Fruit fly (Drosophila melanogaster) whole organism, wandering third instar larva: ENCODE results near the gene CG9928.
A peak's percentile ranks its signal among the peaks of the same experiment; 100 is the strongest.

Source experiments
- Abd-B ChIP-seq: fragments of >200 bp; optimal IDR thresholded peaks from 2 replicates; lab custom pipeline; 2017; ENCODE audit warnings: missing biosample characterization, missing genetic modification characterization
- CG32264 ChIP-seq: fragments of 200-800 bp; sonication (Bioruptor generic); optimal IDR thresholded peaks from 2 replicates; lab custom pipeline; 2016; ENCODE audit warnings: missing biosample characterization, missing genetic modification characterization
- CG9705 ChIP-seq: fragments of 200-800 bp; sonication (Bioruptor generic); optimal IDR thresholded peaks from 2 replicates; lab custom pipeline; 2018; ENCODE audit warnings: missing biosample characterization, mild to moderate bottlenecking, missing genetic modification characterization
- Dfd ChIP-seq: fragments of >200 bp; optimal IDR thresholded peaks from 2 replicates; lab custom pipeline; 2017; ENCODE audit warnings: missing biosample characterization, missing genetic modification characterization
- Dif ChIP-seq: fragments of 200-275, 200-300 bp; sonication (Bioruptor generic); optimal IDR thresholded peaks from 2 replicates; lab custom pipeline; 2018; ENCODE audit warnings: missing biosample characterization, missing genetic modification characterization; ENCODE audit not compliant: partially characterized antibody
- GATAd ChIP-seq: sonication (Bioruptor generic); optimal IDR thresholded peaks from 2 replicates; lab custom pipeline; 2016; ENCODE audit warnings: missing biosample characterization, missing genetic modification characterization
- HLH106 ChIP-seq: fragments of 200-800 bp; optimal IDR thresholded peaks from 3 replicates; lab custom pipeline; 2019; ENCODE audit warnings: missing biosample characterization, mild to moderate bottlenecking, missing genetic modification characterization, moderate library complexity
- Hnf4 ChIP-seq: fragments of 200-800 bp; sonication (Bioruptor generic); optimal IDR thresholded peaks from 2 replicates; lab custom pipeline; 2016; ENCODE audit warnings: missing biosample characterization, mild to moderate bottlenecking, missing genetic modification characterization
- Hr78 ChIP-seq: fragments of >200 bp; optimal IDR thresholded peaks from 2 replicates; lab custom pipeline; 2017; ENCODE audit warnings: missing biosample characterization, missing genetic modification characterization
- Hr83 ChIP-seq: fragments of 200-300 bp; sonication (Bioruptor generic); optimal IDR thresholded peaks from 2 replicates; lab custom pipeline; 2016; ENCODE audit warnings: missing biosample characterization, mild to moderate bottlenecking, missing genetic modification characterization, moderate library complexity; ENCODE audit not compliant: poor library complexity, severe bottlenecking
- Jra ChIP-seq: sonication (Bioruptor generic); optimal IDR thresholded peaks from 2 replicates; lab custom pipeline; 2016; ENCODE audit warnings: missing biosample characterization, missing genetic modification characterization
- Mio ChIP-seq: sonication (Bioruptor generic); optimal IDR thresholded peaks from 2 replicates; lab custom pipeline; 2016; ENCODE audit warnings: missing biosample characterization, missing genetic modification characterization
- Myc ChIP-seq: fragments of >200 bp; optimal IDR thresholded peaks from 2 replicates; lab custom pipeline; 2017
- N ChIP-seq: fragments of >200 bp; optimal IDR thresholded peaks from 2 replicates; lab custom pipeline; 2018; ENCODE audit warnings: missing biosample characterization, missing external identifiers, missing genetic modification characterization
- OdsH ChIP-seq: fragments of 200-800 bp; sonication (Bioruptor generic); optimal IDR thresholded peaks from 2 replicates; lab custom pipeline; 2016; ENCODE audit warnings: missing biosample characterization, mild to moderate bottlenecking, missing genetic modification characterization
- Rel ChIP-seq, 2 experiments: fragments of 200-800 bp; sonication (Bioruptor generic) in 1 of 2; optimal IDR thresholded peaks; 2 replicates in 1 of 2; 3 replicates in 1 of 2; lab custom pipeline; 2016 to 2019; ENCODE audit warnings: mild to moderate bottlenecking in 2 of 2, missing biosample characterization in 2 of 2, missing genetic modification characterization in 2 of 2, moderate library complexity in 1 of 2
- Vsx2 ChIP-seq: fragments of 200-300, 225-300 bp; sonication (Bioruptor generic); optimal IDR thresholded peaks from 2 replicates; lab custom pipeline; 2018; ENCODE audit warnings: missing biosample characterization, missing genetic modification characterization; ENCODE audit not compliant: partially characterized antibody
- br ChIP-seq: fragments of 200-800 bp; sonication (Bioruptor generic); optimal IDR thresholded peaks from 2 replicates; lab custom pipeline; 2016; ENCODE audit warnings: missing biosample characterization, missing genetic modification characterization
- brk ChIP-seq: fragments of 200-800 bp; sonication (Bioruptor generic); optimal IDR thresholded peaks from 2 replicates; lab custom pipeline; 2016; ENCODE audit warnings: missing biosample characterization, mild to moderate bottlenecking, missing genetic modification characterization
- dl ChIP-seq, 2 experiments: fragments of 175-275, 200-275 bp in 1 of 2; fragments of 200-275 bp in 1 of 2; sonication (Bioruptor generic); optimal IDR thresholded peaks; lab custom pipeline; 2018; ENCODE audit warnings: mild to moderate bottlenecking in 2 of 2, missing biosample characterization in 2 of 2, missing genetic modification characterization in 2 of 2, moderate library complexity in 2 of 2; ENCODE audit not compliant: partially characterized antibody in 2 of 2, insufficient read depth in 1 of 2
- dmrt93B ChIP-seq: fragments of 200-800 bp; sonication (Bioruptor generic); optimal IDR thresholded peaks from 2 replicates; lab custom pipeline; 2018; ENCODE audit warnings: missing biosample characterization, mild to moderate bottlenecking, missing genetic modification characterization
- dsf ChIP-seq: sonication (Bioruptor generic); optimal IDR thresholded peaks from 2 replicates; lab custom pipeline; 2016; ENCODE audit warnings: missing biosample characterization, missing genetic modification characterization, borderline replicate concordance
- ey ChIP-seq: fragments of 200-800 bp; sonication (Bioruptor generic); optimal IDR thresholded peaks from 2 replicates; lab custom pipeline; 2016; ENCODE audit warnings: missing biosample characterization, missing genetic modification characterization
- foxo ChIP-seq, 2 experiments: fragments of 200-800 bp; sonication (Bioruptor generic); optimal IDR thresholded peaks; 2 replicates in 1 of 2; 3 replicates in 1 of 2; lab custom pipeline; 2016 to 2017; ENCODE audit warnings: missing biosample characterization in 2 of 2, missing genetic modification characterization in 2 of 2
- fru ChIP-seq: fragments of 200-800 bp; sonication (Bioruptor generic); optimal IDR thresholded peaks from 3 replicates; lab custom pipeline; 2016; ENCODE audit warnings: missing biosample characterization, mild to moderate bottlenecking, missing genetic modification characterization
- h ChIP-seq: fragments of 200-800 bp; sonication (Bioruptor generic); optimal IDR thresholded peaks from 3 replicates; lab custom pipeline; 2016; ENCODE audit warnings: missing biosample characterization, mild to moderate bottlenecking, missing genetic modification characterization
- jim ChIP-seq: fragments of 175-275, 200-325 bp; sonication (Bioruptor generic); optimal IDR thresholded peaks from 2 replicates; lab custom pipeline; 2016; ENCODE audit warnings: missing biosample characterization, mild to moderate bottlenecking, missing genetic modification characterization
- lola ChIP-seq: fragments of >200 bp; optimal IDR thresholded peaks from 2 replicates; lab custom pipeline; 2017; ENCODE audit warnings: missing biosample characterization, missing genetic modification characterization
- pan ChIP-seq: fragments of >200 bp; optimal IDR thresholded peaks from 2 replicates; lab custom pipeline; 2017
- psq ChIP-seq: fragments of 200-800 bp; sonication (Bioruptor generic); optimal IDR thresholded peaks from 3 replicates; lab custom pipeline; 2017; ENCODE audit warnings: missing biosample characterization, mild to moderate bottlenecking, missing genetic modification characterization, moderate library complexity
- rgr ChIP-seq: fragments of 200-800 bp; sonication (Bioruptor generic); optimal IDR thresholded peaks from 3 replicates; lab custom pipeline; 2016; ENCODE audit warnings: missing biosample characterization, mild to moderate bottlenecking, missing genetic modification characterization
- sage ChIP-seq: fragments of 200-800 bp; sonication (Bioruptor generic); optimal IDR thresholded peaks from 2 replicates; lab custom pipeline; 2016; ENCODE audit warnings: missing biosample characterization, mild to moderate bottlenecking, missing genetic modification characterization
- sv ChIP-seq: fragments of 200-800 bp; sonication (Bioruptor generic); optimal IDR thresholded peaks from 3 replicates; lab custom pipeline; 2016; ENCODE audit warnings: missing biosample characterization, missing genetic modification characterization
- tai ChIP-seq: sonication (Bioruptor generic); optimal IDR thresholded peaks from 2 replicates; lab custom pipeline; 2016; ENCODE audit warnings: missing biosample characterization, missing genetic modification characterization
- usp ChIP-seq: fragments of >200 bp; optimal IDR thresholded peaks from 2 replicates; lab custom pipeline; 2017; ENCODE audit warnings: missing biosample characterization, missing genetic modification characterization
- woc ChIP-seq: sonication (Bioruptor generic); optimal IDR thresholded peaks from 2 replicates; lab custom pipeline; 2016; ENCODE audit warnings: missing biosample characterization, mild to moderate bottlenecking, missing genetic modification characterization

Gene CG9928

dm6 chr2L:13176701-13177249, 34.1 kb upstream of the CG9928 start, which contains the start of the genes Sfmbt and CG5439 (continued):
- TF ChIP-seq dmrt93B (GFP tag; lab: Kevin White, UChicago) (no peak), Abd-B (no peak), woc (GFP tag; lab: Kevin White, UChicago) (no peak), sv (GFP tag; lab: Kevin White, UChicago) (peak; percentile 79), CG9705 (GFP tag; lab: Kevin White, UChicago) (peak; percentile 77), lola (no peak), Dfd (GFP tag; lab: Kevin White, UChicago) (no peak), HLH106 (tag; lab: Kevin White, UChicago) (peak; percentile 84), Jra (GFP tag; lab: Kevin White, UChicago) (no peak), foxo (GFP tag; optimal IDR thresholded peaks at IDR 0.05; lab: Kevin White, UChicago) (peak in 1 of 2 experiments; percentile 87)

dm6 chr2L:13176123-13176522, 33.4 kb upstream of the CG9928 start, which contains the start of gene CG43925:
Gene CG43925 (plus strand): TSS chr2L:13176423.
- TF ChIP-seq Hr83 (GFP tag; lab: Kevin White, UChicago) (no peak), h (GFP tag; lab: Kevin White, UChicago) (no peak), woc (GFP tag; lab: Kevin White, UChicago) (no peak), dl (GFP tag; optimal IDR thresholded peaks at IDR 0.05; lab: Kevin White, UChicago; ENCODE audit: insufficient read depth in 1 of 2, partially characterized antibody in 2 of 2) (no peak), Abd-B (no peak), dsf (GFP tag; lab: Kevin White, UChicago) (no peak), HLH106 (tag; lab: Kevin White, UChicago) (no peak), OdsH (GFP tag; lab: Kevin White, UChicago) (no peak), dmrt93B (GFP tag; lab: Kevin White, UChicago) (no peak), GATAd (GFP tag; lab: Kevin White, UChicago) (no peak), sv (GFP tag; lab: Kevin White, UChicago) (no peak), Hr78 (no peak), pan (lab: Kevin White, UChicago) (no peak), Myc (lab: Kevin White, UChicago) (no peak), Hnf4 (GFP tag; lab: Kevin White, UChicago) (no peak)

dm6 chr2L:13165802-13166347, 23.2 kb upstream of the CG9928 start, which contains the start of gene DnaJ-H:
Gene DnaJ-H (minus strand): TSS chr2L:13166072.
- TF ChIP-seq Dif (GFP tag; lab: Kevin White, UChicago) (peak; percentile 50), psq (peak; percentile 99), rgr (GFP tag; lab: Kevin White, UChicago) (no peak), dl (GFP tag; optimal IDR thresholded peaks at IDR 0.05; lab: Kevin White, UChicago; ENCODE audit: insufficient read depth in 1 of 2, partially characterized antibody in 2 of 2) (peak in 1 of 2 experiments; percentile 9)

dm6 chr2L:13164994-13165801, 22.5 kb upstream of the CG9928 start, which contains the start of gene Sirt1:
Gene Sirt1 (plus strand): TSS chr2L:13165564.
- TF ChIP-seq dl (GFP tag; optimal IDR thresholded peaks at IDR 0.05; lab: Kevin White, UChicago; ENCODE audit: insufficient read depth in 1 of 2, partially characterized antibody in 2 of 2) (no peak), woc (GFP tag; lab: Kevin White, UChicago) (peak; percentile 82), ey (GFP tag; lab: Kevin White, UChicago) (peak; percentile 66), foxo (GFP tag; optimal IDR thresholded peaks at IDR 0.05; lab: Kevin White, UChicago) (peak in 1 of 2 experiments; percentile 92), dmrt93B (GFP tag; lab: Kevin White, UChicago) (peak; percentile 87), Jra (GFP tag; lab: Kevin White, UChicago) (peak; percentile 80), br (GFP tag; lab: Kevin White, UChicago) (peak; percentile 30), Myc (lab: Kevin White, UChicago) (no peak), sv (GFP tag; lab: Kevin White, UChicago) (peak; percentile 32), tai (GFP tag; lab: Kevin White, UChicago) (no peak), Dfd (GFP tag; lab: Kevin White, UChicago) (no peak), Rel (GFP tag; optimal IDR thresholded peaks at IDR 0.05; lab: Kevin White, UChicago) (no peak), Rel (tag; optimal IDR thresholded peaks at IDR 0.05; lab: Kevin White, UChicago) (peak; percentile 98), usp (GFP tag; lab: Kevin White, UChicago) (no peak), Abd-B (no peak), CG9705 (GFP tag; lab: Kevin White, UChicago) (peak; percentile 81), sage (GFP tag; lab: Kevin White, UChicago) (peak; percentile 5), lola (no peak), N (GFP tag; lab: Kevin White, UChicago) (no peak), brk (no peak), Mio (GFP tag; lab: Kevin White, UChicago) (no peak), CG32264 (peak; percentile 15), Hr78 (no peak), pan (lab: Kevin White, UChicago) (no peak), fru (GFP tag; lab: Kevin White, UChicago) (peak; percentile 59), Vsx2 (GFP tag; lab: Kevin White, UChicago) (no peak), jim (GFP tag; lab: Kevin White, UChicago) (no peak), rgr (GFP tag; lab: Kevin White, UChicago) (peak; percentile 84), Dif (GFP tag; lab: Kevin White, UChicago) (no peak), dsf (GFP tag; lab: Kevin White, UChicago) (peak; percentile 51), h (GFP tag; lab: Kevin White, UChicago) (peak; percentile 69), psq (no peak)
